Worm (Caenorhabditis elegans): Measurements from ENCODE around the gene ufd-2.
A peak's percentile ranks its signal among the peaks of the same experiment; 100 is the strongest.

ufd-2 gene

DNA sequence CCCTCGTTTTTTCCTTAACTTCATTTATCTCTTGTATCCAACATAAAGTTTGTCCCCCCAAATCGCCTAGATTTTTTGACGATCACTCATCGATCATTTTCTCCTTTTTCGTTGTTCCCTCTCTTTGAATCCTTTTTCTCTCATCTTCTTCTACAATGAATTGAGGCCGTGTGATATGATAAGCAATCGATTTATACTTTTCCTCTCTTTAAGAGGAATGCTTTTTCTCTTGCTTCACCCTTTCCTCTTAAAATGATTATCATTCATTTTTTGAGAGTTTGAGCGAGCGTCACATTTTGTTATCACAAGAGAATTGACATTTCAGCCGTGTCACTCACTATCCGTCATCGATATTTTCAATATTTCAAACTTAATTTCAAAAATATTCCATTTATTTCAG lies 15.5 kb downstream of the ufd-2 start, which contains the start of gene K02C4.5:
TSS of gene K02C4.5 (plus strand) at position 395 of the 400 bp plus-strand sequence.
- TF ChIP-seq crh-2 (tag; optimal IDR thresholded peaks at IDR 0.05) (peak; percentile 48), lsy-2 (tag; optimal IDR thresholded peaks at IDR 0.05) (no peak), fos-1 (tag; optimal IDR thresholded peaks at IDR 0.05) (peak; percentile 98), C34F6.9 (tag; optimal IDR thresholded peaks at IDR 0.05) (no peak), unc-55 (GFP tag; optimal IDR thresholded peaks at IDR 0.05) (no peak), skn-1 (tag; optimal IDR thresholded peaks at IDR 0.05) (peak; percentile 11)

DNA sequence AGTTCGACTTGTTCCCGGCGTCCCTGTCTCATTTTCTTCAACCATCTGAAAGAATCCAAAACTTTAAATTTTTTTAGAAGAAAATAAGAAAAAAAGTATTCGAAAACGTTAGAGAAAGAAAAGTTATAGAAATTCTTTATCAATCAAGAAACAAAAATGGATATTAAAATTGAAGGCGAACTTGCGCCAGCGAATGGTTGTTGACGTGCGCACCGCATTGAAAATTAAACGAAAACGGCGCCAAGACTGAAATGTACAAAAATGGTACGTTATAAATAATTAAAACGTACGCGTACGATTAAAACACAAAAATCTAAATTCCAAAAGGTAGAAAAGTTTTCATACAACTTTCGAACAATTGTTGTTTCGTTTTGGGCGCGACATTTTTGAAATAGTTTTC lies 24.3 kb downstream of the ufd-2 start, which contains the start of gene K02C4.3:
TSS of gene K02C4.3 (minus strand) at position 51 of the 400 bp plus-strand sequence.
- TF ChIP-seq ZK546.5 (tag; optimal IDR thresholded peaks at IDR 0.05) (no peak), Y55F3AM.14 (GFP tag; optimal IDR thresholded peaks at IDR 0.05) (no peak), R02D3.7 (tag; optimal IDR thresholded peaks at IDR 0.05) (no peak), ztf-4 (tag; optimal IDR thresholded peaks at IDR 0.05) (peak; percentile 51), mbf-1 (tag; optimal IDR thresholded peaks at IDR 0.05) (no peak), nhr-23 (tag; optimal IDR thresholded peaks at IDR 0.05) (no peak), egl-27 (tag; optimal IDR thresholded peaks at IDR 0.05) (no peak), nhr-25 (tag; optimal IDR thresholded peaks at IDR 0.05) (peak; percentile 66), lsy-2 (tag; optimal IDR thresholded peaks at IDR 0.05) (peak; percentile 61 to 87), alr-1 (tag; optimal IDR thresholded peaks at IDR 0.05) (no peak), elt-1 (tag; optimal IDR thresholded peaks at IDR 0.05) (no peak), zag-1 (tag; optimal IDR thresholded peaks at IDR 0.05) (no peak), mdl-1 (tag; optimal IDR thresholded peaks at IDR 0.05) (no peak), sma-3 (GFP tag; optimal IDR thresholded peaks at IDR 0.05) (peak; percentile 63), unc-39 (tag; optimal IDR thresholded peaks at IDR 0.05) (no peak), sem-4 (tag; optimal IDR thresholded peaks at IDR 0.05) (peak; percentile 24), sma-9 (GFP tag; optimal IDR thresholded peaks at IDR 0.05) (peak; percentile 80), sma-9 (tag; optimal IDR thresholded peaks at IDR 0.05) (no peak), nhr-12 (tag; optimal IDR thresholded peaks at IDR 0.05) (no peak), nhr-10 (tag; optimal IDR thresholded peaks at IDR 0.05) (no peak), ztf-1 (GFP tag; conservative IDR thresholded peaks at IDR 0.05) (no peak), crh-2 (tag; optimal IDR thresholded peaks at IDR 0.05) (peak; percentile 83), lin-13 (GFP tag; optimal IDR thresholded peaks at IDR 0.05) (peak; percentile 65), nhr-237 (tag; optimal IDR thresholded peaks at IDR 0.05) (no peak), dmd-4 (tag; optimal IDR thresholded peaks at IDR 0.05) (no peak), skn-1 (tag; optimal IDR thresholded peaks at IDR 0.05) (no peak), elt-3 (tag; optimal IDR thresholded peaks at IDR 0.05) (no peak), nhr-129 (tag; optimal IDR thresholded peaks at IDR 0.05) (peak; percentile 64), unc-55 (GFP tag; optimal IDR thresholded peaks at IDR 0.05) (peak; percentile 69), aly-2 (tag; optimal IDR thresholded peaks at IDR 0.05) (no peak), lin-11 (tag; optimal IDR thresholded peaks at IDR 0.05) (peak; percentile 52), nhr-6 (tag; optimal IDR thresholded peaks at IDR 0.05) (peak; percentile 16), nhr-77 (tag; optimal IDR thresholded peaks at IDR 0.05) (no peak), nhr-21 (tag; optimal IDR thresholded peaks at IDR 0.05) (peak; percentile 51), blmp-1 (tag; optimal IDR thresholded peaks at IDR 0.05; ENCODE audit: insufficient read depth) (no peak), ztf-11 (tag; optimal IDR thresholded peaks at IDR 0.05) (no peak), F13H6.1 (tag; optimal IDR thresholded peaks at IDR 0.05) (peak; percentile 55), snpc-4 (tag; optimal IDR thresholded peaks at IDR 0.05) (peak; percentile 87), fos-1 (tag; optimal IDR thresholded peaks at IDR 0.05) (peak; percentile 53), lin-39 (tag; optimal IDR thresholded peaks at IDR 0.05) (no peak), C34F6.9 (tag; optimal IDR thresholded peaks at IDR 0.05) (peak; percentile 81), ama-1 (optimal IDR thresholded peaks at IDR 0.05) (no peak), nhr-11 (tag; optimal IDR thresholded peaks at IDR 0.05) (no peak), unc-62 (GFP tag; optimal IDR thresholded peaks at IDR 0.05) (no peak), mab-5 (tag; optimal IDR thresholded peaks at IDR 0.05) (peak; percentile 40), peb-1 (tag; optimal IDR thresholded peaks at IDR 0.05) (no peak), gmeb-1 (tag; optimal IDR thresholded peaks at IDR 0.05) (peak; percentile 92), ceh-82 (tag; optimal IDR thresholded peaks at IDR 0.05) (no peak), ceh-16 (tag; optimal IDR thresholded peaks at IDR 0.05) (no peak)

All from whole organism, L2 larva.